Fruit fly (Drosophila melanogaster) whole organism, wandering third instar larva: ENCODE results near the gene CG11095.

Experiments used
- Abd-B ChIP-seq: fragments of >200 bp; optimal IDR thresholded peaks from 2 replicates; lab custom pipeline; 2017; ENCODE audit warnings: missing biosample characterization, missing genetic modification characterization
- Dfd ChIP-seq: fragments of >200 bp; optimal IDR thresholded peaks from 2 replicates; lab custom pipeline; 2017; ENCODE audit warnings: missing biosample characterization, missing genetic modification characterization
- Dif ChIP-seq: fragments of 200-275, 200-300 bp; sonication (Bioruptor generic); optimal IDR thresholded peaks from 2 replicates; lab custom pipeline; 2018; ENCODE audit warnings: missing biosample characterization, missing genetic modification characterization; ENCODE audit not compliant: partially characterized antibody
- Hr78 ChIP-seq: fragments of >200 bp; optimal IDR thresholded peaks from 2 replicates; lab custom pipeline; 2017; ENCODE audit warnings: missing biosample characterization, missing genetic modification characterization
- Vsx2 ChIP-seq: fragments of 200-300, 225-300 bp; sonication (Bioruptor generic); optimal IDR thresholded peaks from 2 replicates; lab custom pipeline; 2018; ENCODE audit warnings: missing biosample characterization, missing genetic modification characterization; ENCODE audit not compliant: partially characterized antibody
- br ChIP-seq: fragments of 200-800 bp; sonication (Bioruptor generic); optimal IDR thresholded peaks from 2 replicates; lab custom pipeline; 2016; ENCODE audit warnings: missing biosample characterization, missing genetic modification characterization
- brk ChIP-seq: fragments of 200-800 bp; sonication (Bioruptor generic); optimal IDR thresholded peaks from 2 replicates; lab custom pipeline; 2016; ENCODE audit warnings: missing biosample characterization, mild to moderate bottlenecking, missing genetic modification characterization
- foxo ChIP-seq, 2 experiments: fragments of 200-800 bp; sonication (Bioruptor generic); optimal IDR thresholded peaks; 2 replicates in 1 of 2; 3 replicates in 1 of 2; lab custom pipeline; 2016 to 2017; ENCODE audit warnings: missing biosample characterization in 2 of 2, missing genetic modification characterization in 2 of 2
- fru ChIP-seq: fragments of 200-800 bp; sonication (Bioruptor generic); optimal IDR thresholded peaks from 3 replicates; lab custom pipeline; 2016; ENCODE audit warnings: missing biosample characterization, mild to moderate bottlenecking, missing genetic modification characterization
- jim ChIP-seq: fragments of 175-275, 200-325 bp; sonication (Bioruptor generic); optimal IDR thresholded peaks from 2 replicates; lab custom pipeline; 2016; ENCODE audit warnings: missing biosample characterization, mild to moderate bottlenecking, missing genetic modification characterization
- pan ChIP-seq: fragments of >200 bp; optimal IDR thresholded peaks from 2 replicates; lab custom pipeline; 2017
- usp ChIP-seq: fragments of >200 bp; optimal IDR thresholded peaks from 2 replicates; lab custom pipeline; 2017; ENCODE audit warnings: missing biosample characterization, missing genetic modification characterization
- woc ChIP-seq: sonication (Bioruptor generic); optimal IDR thresholded peaks from 2 replicates; lab custom pipeline; 2016; ENCODE audit warnings: missing biosample characterization, mild to moderate bottlenecking, missing genetic modification characterization

- no peak for TF ChIP-seq foxo (GFP tag; optimal IDR thresholded peaks at IDR 0.05; lab: Kevin White, UChicago)
- no peak for TF ChIP-seq Hr78 (GFP tag; lab: Kevin White, UChicago)
- no peak for TF ChIP-seq Dfd
- no peak for TF ChIP-seq pan (lab: Kevin White, UChicago)
- no peak for TF ChIP-seq br
- no peak for TF ChIP-seq usp (GFP tag; lab: Kevin White, UChicago)
- TF ChIP-seq Abd-B: no peak
- TF ChIP-seq fru (GFP tag; lab: Kevin White, UChicago): no peak
- no peak for TF ChIP-seq brk
- TF ChIP-seq jim (GFP tag; lab: Kevin White, UChicago): no peak
- no peak for TF ChIP-seq woc (GFP tag; lab: Kevin White, UChicago)
- no peak for TF ChIP-seq Dif (GFP tag; lab: Kevin White, UChicago)
- no peak for TF ChIP-seq Vsx2 (GFP tag; lab: Kevin White, UChicago)
Observed at dm6 chrX:13804398-13804797, 7.1 kb upstream of the CG11095 start.
